Fruit fly (Drosophila melanogaster) whole organism, adult: ENCODE data around the gene Tcs3.

ENCODE experiments used
- CG11617 ChIP-seq: fragments of 200-800 bp; sonication (Bioruptor generic); optimal IDR thresholded peaks from 2 replicates; lab custom pipeline; 2017; ENCODE audit warnings: mild to moderate bottlenecking, missing biosample characterization, missing genetic modification reagents, missing genetic modification characterization
- CG14711 ChIP-seq: fragments of 200-800 bp; sonication (Bioruptor generic); optimal IDR thresholded peaks from 2 replicates; lab custom pipeline; 2018; ENCODE audit warnings: missing biosample characterization, mild to moderate bottlenecking, missing genetic modification characterization, moderate library complexity
- CG1620 ChIP-seq: fragments of 200-800 bp; sonication (Bioruptor generic); optimal IDR thresholded peaks from 2 replicates; lab custom pipeline; 2016; ENCODE audit warnings: missing biosample characterization, missing genetic modification characterization
- CG7101 ChIP-seq: fragments of 200-800 bp; sonication (Bioruptor generic); optimal IDR thresholded peaks from 2 replicates; lab custom pipeline; 2018; ENCODE audit warnings: missing biosample characterization, mild to moderate bottlenecking, missing genetic modification characterization, moderate library complexity
- Clk ChIP-seq: fragments of 200-800 bp; sonication (Bioruptor generic); optimal IDR thresholded peaks from 2 replicates; lab custom pipeline; 2017; ENCODE audit warnings: missing biosample characterization, missing genetic modification characterization
- Mnt ChIP-seq: fragments of 200-800 bp; sonication (Bioruptor generic); optimal IDR thresholded peaks from 2 replicates; lab custom pipeline; 2016; ENCODE audit warnings: missing biosample characterization, mild to moderate bottlenecking, missing genetic modification characterization
- cnc ChIP-seq, 2 experiments: fragments of >200 bp; optimal IDR thresholded peaks; 2 replicates each; lab custom pipeline; 2017
- kay ChIP-seq: fragments of 200-800 bp; sonication (Bioruptor generic); peaks from one replicate; lab custom pipeline; 2016; ENCODE audit warnings: missing biosample characterization, missing genetic modification characterization, borderline replicate concordance
- ovo ChIP-seq: fragments of 200-800 bp; sonication (Bioruptor generic); optimal IDR thresholded peaks from 2 replicates; lab custom pipeline; 2016; ENCODE audit warnings: missing biosample characterization, missing genetic modification characterization
- toe ChIP-seq: fragments of 200-800 bp; sonication (Bioruptor generic); optimal IDR thresholded peaks from 2 replicates; lab custom pipeline; 2016; ENCODE audit warnings: missing biosample characterization, missing genetic modification characterization

dm6 chr3L:16317724-16318123 is 34.1 kb upstream of the Tcs3 start, which contains the start of gene Nplp3:
- TF ChIP-seq kay (GFP tag; lab: Kevin White, UChicago): no peak
- no peak for TF ChIP-seq CG1620 (GFP tag; lab: Kevin White, UChicago)
- TF ChIP-seq ovo (GFP tag; lab: Kevin White, UChicago): no peak
- TF ChIP-seq cnc (optimal IDR thresholded peaks at IDR 0.05; lab: Kevin White, UChicago): no peak
- no peak for TF ChIP-seq CG14711 (tag; lab: Kevin White, UChicago)
- TF ChIP-seq Clk (GFP tag; lab: Kevin White, UChicago): no peak
- TF ChIP-seq CG7101: no peak
- no peak for TF ChIP-seq CG11617
- TF ChIP-seq toe (GFP tag; lab: Kevin White, UChicago): no peak
- no peak for TF ChIP-seq Mnt (GFP tag; lab: Kevin White, UChicago)
